Worm (Caenorhabditis elegans): ENCODE measurements around the gene ZC404.15.

ce11 chrV:6817184-6817583, 36.9 kb downstream of the ZC404.15 start, which contains the start of gene dmsr-14:
- TF ChIP-seq nhr-237 (tag; optimal IDR thresholded peaks at IDR 0.05) (no peak), nhr-11 (tag; optimal IDR thresholded peaks at IDR 0.05) (no peak), lin-29 (GFP tag; IDR thresholded peaks at IDR 0.05) (no peak), ZK337.2 (GFP tag; IDR thresholded peaks at IDR 0.05) (no peak)

Measured in whole organism, L4 larva.